Fruit fly (Drosophila melanogaster) whole organism, wandering third instar larva: ENCODE data around the gene qjt.

Experiments
- CG9705 ChIP-seq: fragments of 200-800 bp; sonication (Bioruptor generic); optimal IDR thresholded peaks from 2 replicates; lab custom pipeline; 2018; ENCODE audit warnings: missing biosample characterization, mild to moderate bottlenecking, missing genetic modification characterization
- CrebA ChIP-seq: fragments of 200-800 bp; sonication (Bioruptor generic); optimal IDR thresholded peaks from 2 replicates; lab custom pipeline; 2016; ENCODE audit warnings: missing biosample characterization, mild to moderate bottlenecking, missing genetic modification characterization, borderline replicate concordance
- Dfd ChIP-seq: fragments of >200 bp; optimal IDR thresholded peaks from 2 replicates; lab custom pipeline; 2017; ENCODE audit warnings: missing biosample characterization, missing genetic modification characterization
- Dif ChIP-seq: fragments of 200-275, 200-300 bp; sonication (Bioruptor generic); optimal IDR thresholded peaks from 2 replicates; lab custom pipeline; 2018; ENCODE audit warnings: missing biosample characterization, missing genetic modification characterization; ENCODE audit not compliant: partially characterized antibody
- GATAd ChIP-seq: sonication (Bioruptor generic); optimal IDR thresholded peaks from 2 replicates; lab custom pipeline; 2016; ENCODE audit warnings: missing biosample characterization, missing genetic modification characterization
- HLH106 ChIP-seq: fragments of 200-800 bp; optimal IDR thresholded peaks from 3 replicates; lab custom pipeline; 2019; ENCODE audit warnings: missing biosample characterization, mild to moderate bottlenecking, missing genetic modification characterization, moderate library complexity
- Hnf4 ChIP-seq: fragments of 200-800 bp; sonication (Bioruptor generic); optimal IDR thresholded peaks from 2 replicates; lab custom pipeline; 2016; ENCODE audit warnings: missing biosample characterization, mild to moderate bottlenecking, missing genetic modification characterization
- Hr78 ChIP-seq: fragments of >200 bp; optimal IDR thresholded peaks from 2 replicates; lab custom pipeline; 2017; ENCODE audit warnings: missing biosample characterization, missing genetic modification characterization
- Hr83 ChIP-seq: fragments of 200-300 bp; sonication (Bioruptor generic); optimal IDR thresholded peaks from 2 replicates; lab custom pipeline; 2016; ENCODE audit warnings: missing biosample characterization, mild to moderate bottlenecking, missing genetic modification characterization, moderate library complexity; ENCODE audit not compliant: poor library complexity, severe bottlenecking
- Jra ChIP-seq: sonication (Bioruptor generic); optimal IDR thresholded peaks from 2 replicates; lab custom pipeline; 2016; ENCODE audit warnings: missing biosample characterization, missing genetic modification characterization
- Mio ChIP-seq: sonication (Bioruptor generic); optimal IDR thresholded peaks from 2 replicates; lab custom pipeline; 2016; ENCODE audit warnings: missing biosample characterization, missing genetic modification characterization
- Myc ChIP-seq: fragments of >200 bp; optimal IDR thresholded peaks from 2 replicates; lab custom pipeline; 2017
- N ChIP-seq: fragments of >200 bp; optimal IDR thresholded peaks from 2 replicates; lab custom pipeline; 2018; ENCODE audit warnings: missing biosample characterization, missing external identifiers, missing genetic modification characterization
- OdsH ChIP-seq: fragments of 200-800 bp; sonication (Bioruptor generic); optimal IDR thresholded peaks from 2 replicates; lab custom pipeline; 2016; ENCODE audit warnings: missing biosample characterization, mild to moderate bottlenecking, missing genetic modification characterization
- Rel ChIP-seq, 2 experiments: fragments of 200-800 bp; sonication (Bioruptor generic) in 1 of 2; optimal IDR thresholded peaks; 2 replicates in 1 of 2; 3 replicates in 1 of 2; lab custom pipeline; 2016 to 2019; ENCODE audit warnings: mild to moderate bottlenecking in 2 of 2, missing biosample characterization in 2 of 2, missing genetic modification characterization in 2 of 2, moderate library complexity in 1 of 2
- Sp1 ChIP-seq: fragments of 200-800 bp; sonication (Bioruptor generic); optimal IDR thresholded peaks from 3 replicates; lab custom pipeline; 2019; ENCODE audit warnings: missing biosample characterization, mild to moderate bottlenecking, missing genetic modification characterization, moderate library complexity
- Vsx2 ChIP-seq: fragments of 200-300, 225-300 bp; sonication (Bioruptor generic); optimal IDR thresholded peaks from 2 replicates; lab custom pipeline; 2018; ENCODE audit warnings: missing biosample characterization, missing genetic modification characterization; ENCODE audit not compliant: partially characterized antibody
- br ChIP-seq: fragments of 200-800 bp; sonication (Bioruptor generic); optimal IDR thresholded peaks from 2 replicates; lab custom pipeline; 2016; ENCODE audit warnings: missing biosample characterization, missing genetic modification characterization
- brk ChIP-seq: fragments of 200-800 bp; sonication (Bioruptor generic); optimal IDR thresholded peaks from 2 replicates; lab custom pipeline; 2016; ENCODE audit warnings: missing biosample characterization, mild to moderate bottlenecking, missing genetic modification characterization
- dl ChIP-seq, 2 experiments: fragments of 175-275, 200-275 bp in 1 of 2; fragments of 200-275 bp in 1 of 2; sonication (Bioruptor generic); optimal IDR thresholded peaks; lab custom pipeline; 2018; ENCODE audit warnings: mild to moderate bottlenecking in 2 of 2, missing biosample characterization in 2 of 2, missing genetic modification characterization in 2 of 2, moderate library complexity in 2 of 2; ENCODE audit not compliant: partially characterized antibody in 2 of 2, insufficient read depth in 1 of 2
- dmrt93B ChIP-seq: fragments of 200-800 bp; sonication (Bioruptor generic); optimal IDR thresholded peaks from 2 replicates; lab custom pipeline; 2018; ENCODE audit warnings: missing biosample characterization, mild to moderate bottlenecking, missing genetic modification characterization
- dsf ChIP-seq: sonication (Bioruptor generic); optimal IDR thresholded peaks from 2 replicates; lab custom pipeline; 2016; ENCODE audit warnings: missing biosample characterization, missing genetic modification characterization, borderline replicate concordance
- ey ChIP-seq: fragments of 200-800 bp; sonication (Bioruptor generic); optimal IDR thresholded peaks from 2 replicates; lab custom pipeline; 2016; ENCODE audit warnings: missing biosample characterization, missing genetic modification characterization
- foxo ChIP-seq, 2 experiments: fragments of 200-800 bp; sonication (Bioruptor generic); optimal IDR thresholded peaks; 2 replicates in 1 of 2; 3 replicates in 1 of 2; lab custom pipeline; 2016 to 2017; ENCODE audit warnings: missing biosample characterization in 2 of 2, missing genetic modification characterization in 2 of 2
- fru ChIP-seq: fragments of 200-800 bp; sonication (Bioruptor generic); optimal IDR thresholded peaks from 3 replicates; lab custom pipeline; 2016; ENCODE audit warnings: missing biosample characterization, mild to moderate bottlenecking, missing genetic modification characterization
- h ChIP-seq: fragments of 200-800 bp; sonication (Bioruptor generic); optimal IDR thresholded peaks from 3 replicates; lab custom pipeline; 2016; ENCODE audit warnings: missing biosample characterization, mild to moderate bottlenecking, missing genetic modification characterization
- jim ChIP-seq: fragments of 175-275, 200-325 bp; sonication (Bioruptor generic); optimal IDR thresholded peaks from 2 replicates; lab custom pipeline; 2016; ENCODE audit warnings: missing biosample characterization, mild to moderate bottlenecking, missing genetic modification characterization
- lola ChIP-seq: fragments of >200 bp; optimal IDR thresholded peaks from 2 replicates; lab custom pipeline; 2017; ENCODE audit warnings: missing biosample characterization, missing genetic modification characterization
- pan ChIP-seq: fragments of >200 bp; optimal IDR thresholded peaks from 2 replicates; lab custom pipeline; 2017
- psq ChIP-seq: fragments of 200-800 bp; sonication (Bioruptor generic); optimal IDR thresholded peaks from 3 replicates; lab custom pipeline; 2017; ENCODE audit warnings: missing biosample characterization, mild to moderate bottlenecking, missing genetic modification characterization, moderate library complexity
- rgr ChIP-seq: fragments of 200-800 bp; sonication (Bioruptor generic); optimal IDR thresholded peaks from 3 replicates; lab custom pipeline; 2016; ENCODE audit warnings: missing biosample characterization, mild to moderate bottlenecking, missing genetic modification characterization
- sv ChIP-seq: fragments of 200-800 bp; sonication (Bioruptor generic); optimal IDR thresholded peaks from 3 replicates; lab custom pipeline; 2016; ENCODE audit warnings: missing biosample characterization, missing genetic modification characterization
- tai ChIP-seq: sonication (Bioruptor generic); optimal IDR thresholded peaks from 2 replicates; lab custom pipeline; 2016; ENCODE audit warnings: missing biosample characterization, missing genetic modification characterization
- usp ChIP-seq: fragments of >200 bp; optimal IDR thresholded peaks from 2 replicates; lab custom pipeline; 2017; ENCODE audit warnings: missing biosample characterization, missing genetic modification characterization
- woc ChIP-seq: sonication (Bioruptor generic); optimal IDR thresholded peaks from 2 replicates; lab custom pipeline; 2016; ENCODE audit warnings: missing biosample characterization, mild to moderate bottlenecking, missing genetic modification characterization

Gene qjt

dm6 chr3L:17504538-17504937 is 25.6 kb downstream of the qjt start:
- TF ChIP-seq lola (GFP tag; lab: Kevin White, UChicago): no peak
- no peak for TF ChIP-seq Myc
- no peak for TF ChIP-seq dsf (GFP tag; lab: Kevin White, UChicago)
- TF ChIP-seq woc (GFP tag; lab: Kevin White, UChicago): no peak
- no peak for TF ChIP-seq sv (GFP tag; lab: Kevin White, UChicago)
- TF ChIP-seq brk (GFP tag; lab: Kevin White, UChicago): no peak
- TF ChIP-seq fru: no peak
- TF ChIP-seq Vsx2 (GFP tag; lab: Kevin White, UChicago): no peak
- no peak for TF ChIP-seq Dif (GFP tag; lab: Kevin White, UChicago)
- no peak for TF ChIP-seq h (GFP tag; lab: Kevin White, UChicago)
- no peak for TF ChIP-seq dl (GFP tag; optimal IDR thresholded peaks at IDR 0.05; lab: Kevin White, UChicago; ENCODE audit: insufficient read depth in 1 of 2, partially characterized antibody in 2 of 2)
- no peak for TF ChIP-seq tai (GFP tag; lab: Kevin White, UChicago)
- TF ChIP-seq, all 38 proteins: peak for 0

- TF ChIP-seq sv (GFP tag; lab: Kevin White, UChicago) (no peak), CG9705 (no peak), ey (GFP tag; lab: Kevin White, UChicago) (peak; percentile 77), woc (GFP tag; lab: Kevin White, UChicago) (no peak), fru (peak; percentile 73), OdsH (GFP tag; lab: Kevin White, UChicago) (peak; percentile 76), Rel (GFP tag; optimal IDR thresholded peaks at IDR 0.05; lab: Kevin White, UChicago) (no peak), Rel (tag; optimal IDR thresholded peaks at IDR 0.05; lab: Kevin White, UChicago) (peak; percentile 14), Myc (no peak), N (GFP tag; lab: Kevin White, UChicago) (no peak), h (GFP tag; lab: Kevin White, UChicago) (peak; percentile 79), brk (GFP tag; lab: Kevin White, UChicago) (no peak), Dfd (GFP tag; lab: Kevin White, UChicago) (no peak), Dif (GFP tag; lab: Kevin White, UChicago) (no peak), GATAd (GFP tag; lab: Kevin White, UChicago) (no peak), Sp1 (GFP tag; lab: Kevin White, UChicago) (peak; percentile 71), foxo (GFP tag; optimal IDR thresholded peaks at IDR 0.05; lab: Kevin White, UChicago) (peak in 1 of 2 experiments; percentile 81), Hr78 (GFP tag; lab: Kevin White, UChicago) (no peak), rgr (GFP tag; lab: Kevin White, UChicago) (peak; percentile 67), Mio (GFP tag; lab: Kevin White, UChicago) (no peak), HLH106 (tag; lab: Kevin White, UChicago) (peak; percentile 69), dmrt93B (GFP tag; lab: Kevin White, UChicago) (peak; percentile 31), psq (peak; percentile 72), pan (lab: Kevin White, UChicago) (no peak), br (GFP tag; lab: Kevin White, UChicago) (peak; percentile 54), dsf (GFP tag; lab: Kevin White, UChicago) (no peak), CrebA (GFP tag; lab: Kevin White, UChicago) (no peak), Hnf4 (GFP tag; lab: Kevin White, UChicago) (no peak)
Observed at dm6 chr3L:17506005-17506760, 27.3 kb downstream of the qjt start.

dm6 chr3L:17506830-17507229 is 27.9 kb downstream of the qjt start:
- TF ChIP-seq dl (GFP tag; optimal IDR thresholded peaks at IDR 0.05; lab: Kevin White, UChicago; ENCODE audit: insufficient read depth in 1 of 2, partially characterized antibody in 2 of 2) (no peak), tai (GFP tag; lab: Kevin White, UChicago) (no peak), usp (GFP tag; lab: Kevin White, UChicago) (no peak), lola (GFP tag; lab: Kevin White, UChicago) (no peak), Sp1 (GFP tag; lab: Kevin White, UChicago) (no peak), jim (GFP tag; lab: Kevin White, UChicago) (no peak), N (GFP tag; lab: Kevin White, UChicago) (no peak), Mio (GFP tag; lab: Kevin White, UChicago) (no peak), pan (lab: Kevin White, UChicago) (no peak), Hnf4 (GFP tag; lab: Kevin White, UChicago) (no peak), CrebA (GFP tag; lab: Kevin White, UChicago) (no peak), Myc (no peak), h (GFP tag; lab: Kevin White, UChicago) (peak; percentile 5), foxo (GFP tag; optimal IDR thresholded peaks at IDR 0.05; lab: Kevin White, UChicago) (peak in 1 of 2 experiments; percentile 11), dmrt93B (GFP tag; lab: Kevin White, UChicago) (no peak), rgr (GFP tag; lab: Kevin White, UChicago) (peak; percentile 38), Dfd (GFP tag; lab: Kevin White, UChicago) (no peak), Jra (GFP tag; lab: Kevin White, UChicago) (no peak), Vsx2 (GFP tag; lab: Kevin White, UChicago) (no peak), Hr83 (GFP tag; lab: Kevin White, UChicago) (no peak), Rel (GFP tag; optimal IDR thresholded peaks at IDR 0.05; lab: Kevin White, UChicago) (no peak), Rel (tag; optimal IDR thresholded peaks at IDR 0.05; lab: Kevin White, UChicago) (no peak), HLH106 (tag; lab: Kevin White, UChicago) (peak; percentile 15), sv (GFP tag; lab: Kevin White, UChicago) (no peak), br (GFP tag; lab: Kevin White, UChicago) (no peak), ey (GFP tag; lab: Kevin White, UChicago) (no peak)
